Worm (Caenorhabditis elegans) whole organism, L4 larva: Measurements from ENCODE around the gene grl-22.

Source experiments
- D1046.2 ChIP-seq: fragments of 200-800 bp; sonication (Bioruptor generic); IDR thresholded peaks from 2 replicates; pipeline ENCODE4 v1.3.6; 2022; ENCODE audit warnings: missing genetic modification characterization, missing compliant biosample characterization
- F49E8.2 ChIP-seq: sonication (generic microtip); optimal IDR thresholded peaks from 2 replicates; lab custom pipeline; 2016; ENCODE audit warnings: missing compliant biosample characterization, mild to moderate bottlenecking, missing genetic modification characterization, borderline replicate concordance
- R02D3.7 ChIP-seq: fragments of 150-350 bp; sonication (generic microtip); optimal IDR thresholded peaks from 3 replicates; lab custom pipeline; 2014; ENCODE audit warnings: missing biosample characterization, missing genetic modification characterization
- T26A8.4 ChIP-seq: fragments of 200-800 bp; sonication (Bioruptor generic); IDR thresholded peaks from 2 replicates; pipeline ENCODE4 v1.3.6; 2022; ENCODE audit warnings: missing genetic modification characterization, missing compliant biosample characterization
- Y48G9A.11 ChIP-seq: fragments of 200-800 bp; sonication (Bioruptor generic); IDR thresholded peaks from 2 replicates; pipeline ENCODE4 v1.3.6; 2022; ENCODE audit warnings: missing genetic modification reagents, missing genetic modification characterization, missing compliant biosample characterization
- Y5F2A.4 ChIP-seq: fragments of 200-800 bp; sonication (Bioruptor generic); optimal IDR thresholded peaks from 2 replicates; lab custom pipeline; 2018; ENCODE audit warnings: mild to moderate bottlenecking, missing genetic modification characterization, missing compliant biosample characterization
- aha-1 ChIP-seq: fragments of 150-350 bp; peaks from one replicate; lab custom pipeline; 2014; ENCODE audit warnings: missing biosample characterization, missing genetic modification characterization
- aly-2 ChIP-seq: sonication (generic microtip); optimal IDR thresholded peaks from 2 replicates; lab custom pipeline; 2018; ENCODE audit warnings: missing biosample characterization, missing genetic modification characterization
- attf-4 ChIP-seq: sonication (generic microtip); optimal IDR thresholded peaks from 3 replicates; lab custom pipeline; 2017; ENCODE audit warnings: missing biosample characterization, missing genetic modification characterization
- ceh-28 ChIP-seq: fragments of 150-350 bp; optimal IDR thresholded peaks from 2 replicates; lab custom pipeline; 2014; ENCODE audit warnings: missing biosample characterization, missing genetic modification reagents, missing genetic modification characterization
- ceh-44 ChIP-seq: fragments of 200-800 bp; sonication (Bioruptor generic); IDR thresholded peaks from 2 replicates; pipeline ENCODE4 v1.3.6; 2022; ENCODE audit warnings: missing genetic modification reagents, missing genetic modification characterization, missing compliant biosample characterization
- daf-16 ChIP-seq, 3 experiments: sonication (generic microtip); optimal IDR thresholded peaks; 2 replicates each; lab custom pipeline; 2016 to 2017; ENCODE audit warnings: missing genetic modification characterization in 3 of 3, missing genetic modification reagents in 3 of 3, mild to moderate bottlenecking in 2 of 3, missing compliant biosample characterization in 2 of 3, missing biosample characterization in 1 of 3, moderate library complexity in 1 of 3
- dmd-6 ChIP-seq: fragments of 200-800 bp; sonication (Bioruptor generic); IDR thresholded peaks from 2 replicates; pipeline ENCODE4 v1.3.6; 2022; ENCODE audit warnings: missing genetic modification reagents, missing genetic modification characterization, missing compliant biosample characterization
- dmd-9 ChIP-seq: fragments of 200-800 bp; sonication (Bioruptor generic); IDR thresholded peaks from 2 replicates; pipeline ENCODE4 v1.3.6; 2022; ENCODE audit warnings: missing genetic modification reagents, missing genetic modification characterization, missing compliant biosample characterization
- dpl-1 ChIP-seq: fragments of 150-350 bp; optimal IDR thresholded peaks from 2 replicates; lab custom pipeline; 2014; ENCODE audit warnings: missing biosample characterization, missing genetic modification reagents, missing genetic modification characterization
- duxl-1 ChIP-seq: sonication (generic microtip); optimal IDR thresholded peaks from 2 replicates; lab custom pipeline; 2016; ENCODE audit warnings: mild to moderate bottlenecking, missing genetic modification characterization, moderate library complexity, missing compliant biosample characterization; ENCODE audit not compliant: poor library complexity
- dve-1 ChIP-seq: sonication (generic microtip); optimal IDR thresholded peaks from 2 replicates; lab custom pipeline; 2017; ENCODE audit warnings: antibody characterized with exemption, mild to moderate bottlenecking, missing genetic modification characterization, missing compliant biosample characterization; ENCODE audit not compliant: insufficient read depth
- egl-27 ChIP-seq: sonication (generic microtip); optimal IDR thresholded peaks from 3 replicates; lab custom pipeline; 2017; ENCODE audit warnings: missing biosample characterization, missing genetic modification reagents, missing genetic modification characterization
- fkh-10 ChIP-seq: fragments of 150-350 bp; optimal IDR thresholded peaks from 2 replicates; lab custom pipeline; 2014; ENCODE audit warnings: missing biosample characterization, missing genetic modification reagents, missing genetic modification characterization
- gei-8 ChIP-seq: fragments of 200-800 bp; sonication (Bioruptor generic); optimal IDR thresholded peaks from 2 replicates; lab custom pipeline; 2018; ENCODE audit warnings: mild to moderate bottlenecking, missing genetic modification characterization, missing compliant biosample characterization
- hlh-30 ChIP-seq: sonication (generic microtip); optimal IDR thresholded peaks from 2 replicates; lab custom pipeline; 2017; ENCODE audit warnings: antibody characterized with exemption, mild to moderate bottlenecking, missing genetic modification characterization, missing compliant biosample characterization; ENCODE audit not compliant: insufficient read depth
- lim-7 ChIP-seq: fragments of 200-800 bp; sonication (Bioruptor generic); IDR thresholded peaks from 2 replicates; pipeline ENCODE4 v1.3.6; 2022; ENCODE audit warnings: missing genetic modification characterization, missing compliant biosample characterization
- lin-1 ChIP-seq: fragments of 200-800 bp; sonication (Bioruptor generic); IDR thresholded peaks from 2 replicates; pipeline ENCODE4 v1.3.6; 2022; ENCODE audit warnings: missing genetic modification reagents, missing genetic modification characterization, missing compliant biosample characterization
- lin-38 ChIP-seq: fragments of 200-800 bp; sonication (Bioruptor generic); IDR thresholded peaks from 2 replicates; pipeline ENCODE4 v1.3.6; 2022; ENCODE audit warnings: missing genetic modification reagents, missing genetic modification characterization, missing compliant biosample characterization
- lir-3 ChIP-seq: sonication (generic microtip); optimal IDR thresholded peaks from 2 replicates; lab custom pipeline; 2016; ENCODE audit warnings: mild to moderate bottlenecking, missing genetic modification characterization, missing compliant biosample characterization
- lsy-2 ChIP-seq, 2 experiments: fragments of 150-350 bp in 1 of 2; sonication (generic microtip) in 1 of 2; optimal IDR thresholded peaks; 2 replicates each; lab custom pipeline; 2014 to 2017; ENCODE audit warnings: missing biosample characterization in 2 of 2, missing genetic modification characterization in 2 of 2
- madf-9 ChIP-seq: fragments of 200-800 bp; sonication (Bioruptor generic); conservative IDR thresholded peaks from 2 replicates; pipeline ENCODE4 v1.3.6; 2022; ENCODE audit warnings: missing genetic modification reagents, missing genetic modification characterization, missing compliant biosample characterization
- mes-2 ChIP-seq: sonication (generic microtip); optimal IDR thresholded peaks from 2 replicates; lab custom pipeline; 2016; ENCODE audit warnings: missing genotype, mild to moderate bottlenecking, missing genetic modification characterization, missing compliant biosample characterization; ENCODE audit not compliant: poor library complexity, severe bottlenecking
- mxl-3 ChIP-seq: fragments of 200-800 bp; sonication (Bioruptor generic); optimal IDR thresholded peaks from 2 replicates; lab custom pipeline; 2018; ENCODE audit warnings: mild to moderate bottlenecking, missing genetic modification characterization, missing compliant biosample characterization
- nhr-11 ChIP-seq: fragments of 150-350 bp; optimal IDR thresholded peaks from 2 replicates; lab custom pipeline; 2014; ENCODE audit warnings: missing biosample characterization, missing genetic modification characterization
- nhr-25 ChIP-seq: sonication (generic microtip); optimal IDR thresholded peaks from 2 replicates; lab custom pipeline; 2017; ENCODE audit warnings: missing genetic modification characterization, mild to moderate bottlenecking, missing compliant biosample characterization, antibody characterized with exemption, moderate library complexity, borderline replicate concordance; ENCODE audit not compliant: insufficient read depth
- nhr-41 ChIP-seq: fragments of 200-800 bp; sonication (Bioruptor generic); IDR thresholded peaks from 2 replicates; pipeline ENCODE4 v1.3.6; 2022; ENCODE audit warnings: missing genetic modification reagents, missing genetic modification characterization, missing compliant biosample characterization
- nhr-6 ChIP-seq: fragments of 150-350 bp; optimal IDR thresholded peaks from 2 replicates; lab custom pipeline; 2014; ENCODE audit warnings: missing biosample characterization, missing genetic modification characterization
- nhr-76 ChIP-seq: fragments of 150-350 bp; optimal IDR thresholded peaks from 2 replicates; lab custom pipeline; 2014; ENCODE audit warnings: missing biosample characterization, missing genetic modification characterization
- pha-4 ChIP-seq, 2 experiments: fragments of 150-350 bp in 1 of 2; fragments of 200-800 bp in 1 of 2; sonication (Bioruptor generic) in 1 of 2; IDR thresholded peaks in 1 of 2; optimal IDR thresholded peaks in 1 of 2; 2 replicates each; pipeline versions ENCODE4 v1.3.6 to Lab custom; 2014 to 2022; ENCODE audit warnings: missing genetic modification characterization in 2 of 2, missing genetic modification reagents in 2 of 2, missing biosample characterization in 1 of 2, missing compliant biosample characterization in 1 of 2
- snpc-1.2 ChIP-seq: fragments of 200-800 bp; sonication (Bioruptor generic); IDR thresholded peaks from 2 replicates; pipeline ENCODE4 v1.3.6; 2022; ENCODE audit warnings: missing genetic modification reagents, missing genetic modification characterization, missing compliant biosample characterization
- snpc-4 ChIP-seq: fragments of 150-350 bp; optimal IDR thresholded peaks from 2 replicates; lab custom pipeline; 2014; ENCODE audit warnings: missing biosample characterization, missing genetic modification characterization
- spr-3 ChIP-seq: fragments of 200-800 bp; sonication (Bioruptor generic); optimal IDR thresholded peaks from 2 replicates; lab custom pipeline; 2018; ENCODE audit warnings: mild to moderate bottlenecking, missing genetic modification characterization, missing compliant biosample characterization
- tag-97 ChIP-seq: fragments of 200-800 bp; sonication (Bioruptor generic); IDR thresholded peaks from 2 replicates; pipeline ENCODE4 v1.3.6; 2022; ENCODE audit warnings: missing genetic modification characterization, missing compliant biosample characterization
- tra-1 ChIP-seq: fragments of 200-800 bp; sonication (Bioruptor generic); IDR thresholded peaks from 2 replicates; pipeline ENCODE4 v1.3.6; 2022; ENCODE audit warnings: missing genetic modification reagents, missing genetic modification characterization, missing compliant biosample characterization
- unc-130 ChIP-seq: sonication (generic microtip); optimal IDR thresholded peaks from 2 replicates; lab custom pipeline; 2016; ENCODE audit warnings: missing genetic modification reagents, missing genetic modification characterization, missing compliant biosample characterization
- zag-1 ChIP-seq: fragments of 150-350 bp; optimal IDR thresholded peaks from 2 replicates; lab custom pipeline; 2014; ENCODE audit warnings: missing biosample characterization, missing genetic modification characterization
- zfp-3 ChIP-seq: fragments of 200-800 bp; sonication (Bioruptor generic); conservative IDR thresholded peaks from 2 replicates; pipeline ENCODE4 v1.3.6; 2022; ENCODE audit warnings: missing genetic modification reagents, missing genetic modification characterization, missing compliant biosample characterization
- zip-11 ChIP-seq: fragments of 200-800 bp; sonication (Bioruptor generic); IDR thresholded peaks from 2 replicates; pipeline ENCODE4 v1.3.6; 2022; ENCODE audit warnings: missing genetic modification characterization, missing compliant biosample characterization

The grl-22 gene

DNA sequence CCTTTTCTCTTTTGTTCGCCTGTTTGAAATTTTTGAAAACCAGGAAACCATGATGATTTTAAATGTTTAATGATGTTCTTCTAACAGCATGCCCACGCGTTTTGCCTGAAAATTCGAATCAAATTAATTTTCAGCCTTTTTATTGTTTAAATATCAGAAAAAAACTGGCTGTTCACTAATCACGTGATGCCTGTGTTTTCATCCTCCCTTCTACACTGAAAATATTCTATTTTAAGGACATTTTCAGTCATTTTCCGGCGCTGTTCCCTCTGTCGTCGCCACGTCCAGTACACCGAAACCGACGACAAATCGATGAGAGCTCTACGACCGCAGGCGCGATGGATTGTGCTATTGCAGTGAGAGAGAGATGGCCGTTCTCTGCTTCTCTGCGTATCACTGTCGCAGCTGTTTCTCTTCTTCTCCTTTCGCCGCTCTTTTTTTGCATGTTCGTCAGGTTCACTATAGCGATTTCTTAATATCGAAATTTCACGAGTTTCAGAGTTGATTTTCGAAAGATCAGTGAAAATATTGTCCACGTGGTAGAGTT lies 36.0 kb upstream of the grl-22 start, which contains the start of gene F48E8.8 (continued):
- TF ChIP-seq nhr-6 (peak; percentile 21), zfp-3 (no peak), aly-2 (no peak)

DNA sequence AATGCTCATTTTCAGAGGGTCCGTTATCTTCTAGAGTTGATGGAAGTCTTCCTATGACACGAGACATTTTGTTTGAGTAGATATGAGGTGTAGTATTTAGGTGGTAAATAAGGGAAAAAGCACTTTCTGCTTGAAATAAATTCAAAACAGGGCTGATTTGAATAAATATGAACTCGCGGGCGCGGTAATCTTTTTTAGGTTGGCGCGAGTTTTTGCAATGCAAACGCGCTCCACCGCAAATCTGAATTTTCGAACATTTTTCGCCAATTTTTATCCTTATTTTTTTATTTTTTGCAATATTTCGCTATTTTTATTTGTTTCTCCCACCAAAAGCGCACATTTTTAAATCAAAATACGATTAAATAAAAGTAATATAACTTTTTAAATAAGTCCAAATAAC lies 34.4 kb upstream of the grl-22 start, which contains the start of gene skpt-1:
skpt-1 (minus strand) TSS at position 219 of the 400 bp plus-strand sequence.
- peak; percentile 65 for TF ChIP-seq hlh-30 (tag; lab: Kevin White, UChicago)
- TF ChIP-seq F49E8.2: peak; percentile 48
- no peak for TF ChIP-seq attf-4
- TF ChIP-seq dpl-1 (GFP tag; lab: Kevin White, UChicago): peak; percentile 84
- TF ChIP-seq gei-8 (GFP tag; lab: Kevin White, UChicago): no peak
- no peak for TF ChIP-seq tra-1 (GFP tag; lab: Robert Waterston, UW)
- peak in 1 of 2 experiments; percentile 74 for TF ChIP-seq lsy-2 (tag; optimal IDR thresholded peaks at IDR 0.05; lab: Kevin White, UChicago)
- peak; percentile 73 for TF ChIP-seq unc-130
- no peak for TF ChIP-seq D1046.2 (GFP tag; lab: Robert Waterston, UW)
- TF ChIP-seq R02D3.7 (tag; lab: Kevin White, UChicago): no peak
- TF ChIP-seq lin-38 (GFP tag; lab: Robert Waterston, UW): peak; percentile 98
- TF ChIP-seq nhr-6: no peak
- no peak for TF ChIP-seq ceh-44
- TF ChIP-seq nhr-11 (tag; lab: Kevin White, UChicago): no peak
- TF ChIP-seq mxl-3: no peak
- TF ChIP-seq Y48G9A.11 (GFP tag; lab: Robert Waterston, UW): peak; percentile 72; the same call in 1 of the 2 replicates
- TF ChIP-seq zip-11 (GFP tag; lab: Robert Waterston, UW): no peak
- TF ChIP-seq mes-2 (tag; lab: Kevin White, UChicago): peak; percentile 42
- no peak for TF ChIP-seq daf-16 (GFP tag; optimal IDR thresholded peaks at IDR 0.05; lab: Kevin White, UChicago)
- peak; percentile 15 for TF ChIP-seq daf-16 (tag; optimal IDR thresholded peaks at IDR 0.05; lab: Kevin White, UChicago)
- peak; percentile 78 for TF ChIP-seq aha-1 (tag; lab: Kevin White, UChicago)
- TF ChIP-seq dmd-6: no peak

DNA sequence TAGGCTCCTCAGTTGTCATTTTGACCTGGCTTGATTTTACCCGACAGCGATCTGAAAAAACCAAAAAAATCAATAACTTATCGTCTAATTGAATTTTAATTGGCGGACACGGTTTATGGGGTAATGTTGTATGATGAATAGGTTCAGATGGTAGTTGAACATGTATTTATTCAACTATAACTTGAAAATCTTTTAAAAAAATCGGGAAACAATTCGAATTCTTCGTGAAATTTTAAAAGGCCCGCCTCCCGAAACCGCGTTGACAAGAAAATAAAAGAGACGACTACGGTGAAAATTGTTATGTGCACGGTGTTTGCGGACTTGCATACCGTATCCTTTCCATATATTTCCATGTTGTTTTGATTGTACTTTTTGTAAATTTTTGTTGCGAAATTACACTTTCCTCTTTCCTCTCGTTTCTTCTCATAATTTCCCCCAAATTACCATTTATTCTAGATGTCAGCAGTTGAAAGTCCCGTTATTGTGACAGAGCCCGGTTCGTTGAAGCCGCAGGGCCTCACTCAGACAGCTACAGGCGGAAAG lies 29.0 kb upstream of the grl-22 start, which contains the start of the genes T24G10.2 and disl-2:
T24G10.2 (minus strand) TSS at position 51 of the 543 bp plus-strand sequence.
disl-2 (plus strand) TSS at position 457 of the 543 bp plus-strand sequence.
- TF ChIP-seq madf-9 (GFP tag; lab: Robert Waterston, UW) (no peak), dve-1 (tag; lab: Kevin White, UChicago) (peak; percentile 43), daf-16 (GFP tag; optimal IDR thresholded peaks at IDR 0.05; lab: Kevin White, UChicago) (no peak), daf-16 (tag; optimal IDR thresholded peaks at IDR 0.05; lab: Kevin White, UChicago) (peak; percentile 48), zag-1 (tag; lab: Kevin White, UChicago) (no peak), Y5F2A.4 (GFP tag; lab: Kevin White, UChicago) (no peak), fkh-10 (no peak), nhr-25 (tag; lab: Kevin White, UChicago) (no peak), mxl-3 (no peak), nhr-76 (peak; percentile 28), lim-7 (GFP tag; lab: Robert Waterston, UW) (no peak), ceh-44 (no peak), ceh-28 (peak; percentile 35), nhr-41 (GFP tag; lab: Robert Waterston, UW) (no peak), egl-27 (no peak), spr-3 (no peak), snpc-1.2 (GFP tag; lab: Robert Waterston, UW) (no peak), T26A8.4 (GFP tag; lab: Robert Waterston, UW) (no peak), F49E8.2 (no peak), tag-97 (GFP tag; lab: Robert Waterston, UW) (no peak), snpc-4 (no peak), dmd-9 (no peak), aly-2 (no peak), dmd-6 (peak; percentile 14; the same call in 1 of the 2 replicates), pha-4 (GFP tag; IDR thresholded peaks at IDR 0.05; lab: Robert Waterston, UW) (no peak), pha-4 (tag; optimal IDR thresholded peaks at IDR 0.05; lab: Kevin White, UChicago) (peak; percentile 68), lin-38 (GFP tag; lab: Robert Waterston, UW) (peak; percentile 64), lin-1 (no peak), Y48G9A.11 (GFP tag; lab: Robert Waterston, UW) (no peak), nhr-6 (peak; percentile 50), duxl-1 (tag; lab: Kevin White, UChicago) (no peak), lir-3 (tag; lab: Kevin White, UChicago) (no peak)
